Fruit fly (Drosophila melanogaster) whole organism, embryonic: ENCODE results near the gene fan.

Source experiments
- Abd-B ChIP-seq: fragments of 200-800 bp; sonication (Bioruptor generic); optimal IDR thresholded peaks from 2 replicates; lab custom pipeline; 2018; ENCODE audit warnings: missing biosample characterization, mild to moderate bottlenecking, missing genetic modification characterization, moderate library complexity
- Asciz ChIP-seq: fragments of 200-800 bp; sonication (Bioruptor generic); optimal IDR thresholded peaks from 2 replicates; lab custom pipeline; 2017; ENCODE audit warnings: missing biosample characterization, mild to moderate bottlenecking, missing genetic modification characterization, missing genetic modification reagents
- Atf6 ChIP-seq: fragments of 200-800 bp; sonication (Bioruptor generic); IDR thresholded peaks from 2 replicates; pipeline ENCODE4 v1.3.6; 2022; ENCODE audit warnings: missing biosample characterization, missing genetic modification characterization
- CG10147 ChIP-seq: fragments of 200-800 bp; sonication (Bioruptor generic); optimal IDR thresholded peaks from 2 replicates; lab custom pipeline; 2019; ENCODE audit warnings: missing biosample characterization, mild to moderate bottlenecking, missing genetic modification characterization, moderate library complexity
- CG10431 ChIP-seq: fragments of 200-800 bp; sonication (Bioruptor generic); optimal IDR thresholded peaks from 3 replicates; lab custom pipeline; 2018; ENCODE audit warnings: missing biosample characterization, mild to moderate bottlenecking, missing genetic modification characterization
- CG10654 ChIP-seq: fragments of 200-800 bp; sonication (Bioruptor generic); optimal IDR thresholded peaks from 2 replicates; lab custom pipeline; 2016; ENCODE audit warnings: missing biosample characterization, missing genetic modification characterization
- CG11247 ChIP-seq: fragments of 200-800 bp; sonication (Bioruptor generic); IDR thresholded peaks from 2 replicates; pipeline ENCODE4 v1.3.6; 2022; ENCODE audit warnings: missing biosample characterization, missing genetic modification characterization
- CG11695 ChIP-seq: fragments of 200-800 bp; sonication (Bioruptor generic); IDR thresholded peaks from 3 replicates; pipeline ENCODE4 v1.3.6; 2022; ENCODE audit warnings: missing biosample characterization, missing genetic modification characterization
- CG13287 ChIP-seq: fragments of 200-800 bp; sonication (Bioruptor generic); IDR thresholded peaks from 2 replicates; pipeline ENCODE4 v1.3.6; 2022; ENCODE audit warnings: missing biosample characterization, missing genetic modification characterization; ENCODE audit not compliant: partially characterized antibody
- CG13296 ChIP-seq: fragments of 200-800 bp; sonication (Bioruptor generic); optimal IDR thresholded peaks from 3 replicates; lab custom pipeline; 2018; ENCODE audit warnings: missing biosample characterization, mild to moderate bottlenecking, missing genetic modification characterization
- CG15073 ChIP-seq: fragments of 200-800 bp; sonication (Bioruptor generic); optimal IDR thresholded peaks from 2 replicates; lab custom pipeline; 2016; ENCODE audit warnings: missing biosample characterization, missing genetic modification characterization
- CG15269 ChIP-seq: fragments of 200-800 bp; sonication (Bioruptor generic); optimal IDR thresholded peaks from 2 replicates; lab custom pipeline; 2018; ENCODE audit warnings: missing biosample characterization, mild to moderate bottlenecking, missing genetic modification characterization, moderate library complexity
- CG1603 ChIP-seq: fragments of 200-800 bp; sonication (Bioruptor generic); optimal IDR thresholded peaks from 2 replicates; lab custom pipeline; 2019; ENCODE audit warnings: missing biosample characterization, mild to moderate bottlenecking, missing genetic modification characterization, moderate library complexity
- CG16815 ChIP-seq: fragments of 200-800 bp; sonication (Bioruptor generic); optimal IDR thresholded peaks from 3 replicates; lab custom pipeline; 2017; ENCODE audit warnings: missing biosample characterization, mild to moderate bottlenecking, missing genetic modification characterization
- CG17186 ChIP-seq: fragments of 200-800 bp; sonication (Bioruptor generic); optimal IDR thresholded peaks from 3 replicates; lab custom pipeline; 2017; ENCODE audit warnings: missing biosample characterization, missing genetic modification reagents, missing genetic modification characterization
- CG17361 ChIP-seq: fragments of 200-800 bp; sonication (Bioruptor generic); IDR thresholded peaks from 3 replicates; pipeline ENCODE4 v1.3.6; 2022; ENCODE audit warnings: missing biosample characterization, missing genetic modification characterization
- CG18262 ChIP-seq: fragments of 200-800 bp; optimal IDR thresholded peaks from 3 replicates; lab custom pipeline; 2019; ENCODE audit warnings: missing biosample characterization, mild to moderate bottlenecking, missing genetic modification characterization, moderate library complexity
- CG2712 ChIP-seq: fragments of 200-800 bp; optimal IDR thresholded peaks from 3 replicates; lab custom pipeline; 2019; ENCODE audit warnings: missing biosample characterization, mild to moderate bottlenecking, missing genetic modification characterization, moderate library complexity
- CG30403 ChIP-seq: fragments of 200-800 bp; sonication (Bioruptor generic); optimal IDR thresholded peaks from 3 replicates; lab custom pipeline; 2016; ENCODE audit warnings: missing biosample characterization, missing genetic modification characterization
- CG34376 ChIP-seq: fragments of 200-800 bp; sonication (Bioruptor generic); optimal IDR thresholded peaks from 2 replicates; lab custom pipeline; 2018; ENCODE audit warnings: missing biosample characterization, mild to moderate bottlenecking, missing genetic modification characterization
- CG3847 ChIP-seq: fragments of 200-800 bp; sonication (Bioruptor generic); IDR thresholded peaks from 2 replicates; pipeline ENCODE4 v1.3.6; 2022; ENCODE audit warnings: missing biosample characterization, missing genetic modification characterization
- CG42726 ChIP-seq: fragments of 200-800 bp; sonication (Bioruptor generic); IDR thresholded peaks from 2 replicates; pipeline ENCODE4 v1.3.6; 2022; ENCODE audit warnings: missing biosample characterization, missing genetic modification characterization; ENCODE audit not compliant: partially characterized antibody
- CG4730 ChIP-seq: fragments of 200-800 bp; sonication (Bioruptor generic); IDR thresholded peaks from 2 replicates; pipeline ENCODE4 v1.3.6; 2022; ENCODE audit warnings: missing biosample characterization, missing genetic modification characterization
- CG9437 ChIP-seq: fragments of 200-800 bp; sonication (Bioruptor generic); optimal IDR thresholded peaks from 2 replicates; lab custom pipeline; 2018; ENCODE audit warnings: missing biosample characterization, mild to moderate bottlenecking, missing genetic modification characterization
- CG9609 ChIP-seq: fragments of 200-800 bp; sonication (Bioruptor generic); optimal IDR thresholded peaks from 3 replicates; lab custom pipeline; 2016; ENCODE audit warnings: missing biosample characterization, missing genetic modification characterization
- CG9727 ChIP-seq: fragments of 200-800 bp; sonication (Bioruptor generic); optimal IDR thresholded peaks from 3 replicates; lab custom pipeline; 2017; ENCODE audit warnings: missing biosample characterization, mild to moderate bottlenecking, missing genetic modification characterization
- CoRest ChIP-seq: fragments of 200-800 bp; sonication (Bioruptor generic); optimal IDR thresholded peaks from 3 replicates; lab custom pipeline; 2018; ENCODE audit warnings: missing biosample characterization, mild to moderate bottlenecking, missing genetic modification characterization, moderate library complexity
- E2f2 ChIP-seq: fragments of 200-800 bp; sonication (Bioruptor generic); IDR thresholded peaks from 2 replicates; pipeline ENCODE4 v1.3.6; 2022; ENCODE audit warnings: missing biosample characterization, missing genetic modification characterization
- Ets97D ChIP-seq: fragments of 200-800 bp; sonication (Bioruptor generic); optimal IDR thresholded peaks from 3 replicates; lab custom pipeline; 2016; ENCODE audit warnings: missing biosample characterization, missing genetic modification characterization
- Gsc ChIP-seq: fragments of 200-800 bp; sonication (Bioruptor generic); IDR thresholded peaks from 2 replicates; pipeline ENCODE4 v1.3.6; 2022; ENCODE audit warnings: missing biosample characterization, missing genetic modification characterization
- Med ChIP-seq: fragments of 200-800 bp; sonication (Bioruptor generic); peaks from one replicate; lab custom pipeline; 2016; ENCODE audit warnings: missing biosample characterization, missing genetic modification characterization, mild to moderate bottlenecking, inconsistent platforms, moderate library complexity
- Meics ChIP-seq: fragments of 200-800 bp; sonication (Bioruptor generic); optimal IDR thresholded peaks from 2 replicates; lab custom pipeline; 2017; ENCODE audit warnings: missing biosample characterization, mild to moderate bottlenecking, missing genetic modification characterization
- bsh ChIP-seq, 2 experiments: fragments of 200-800 bp; sonication (Bioruptor generic); optimal IDR thresholded peaks; 2 replicates each; lab custom pipeline; 2017 to 2018; ENCODE audit warnings: mild to moderate bottlenecking in 2 of 2, missing biosample characterization in 2 of 2, missing genetic modification characterization in 2 of 2, moderate library complexity in 1 of 2
- danr ChIP-seq: fragments of 200-800 bp; sonication (Bioruptor generic); IDR thresholded peaks from 2 replicates; pipeline ENCODE4 v1.3.6; 2022; ENCODE audit warnings: missing biosample characterization, missing genetic modification characterization
- dysf ChIP-seq: fragments of 200-800 bp; sonication (Bioruptor generic); IDR thresholded peaks from 3 replicates; pipeline ENCODE4 v1.3.6; 2022; ENCODE audit warnings: missing biosample characterization, missing genetic modification characterization
- eyg ChIP-seq: fragments of 200-800 bp; sonication (Bioruptor generic); optimal IDR thresholded peaks from 3 replicates; lab custom pipeline; 2016; ENCODE audit warnings: missing biosample characterization, missing genetic modification characterization
- fd3F ChIP-seq: fragments of 200-800 bp; sonication (Bioruptor generic); optimal IDR thresholded peaks from 2 replicates; lab custom pipeline; 2018; ENCODE audit warnings: missing biosample characterization, mild to moderate bottlenecking, missing genetic modification characterization, moderate library complexity
- fu2 ChIP-seq: fragments of 200-800 bp; sonication (Bioruptor generic); optimal IDR thresholded peaks from 2 replicates; lab custom pipeline; 2016; ENCODE audit warnings: missing biosample characterization, missing genetic modification characterization
- gem ChIP-seq: fragments of 200-800 bp; sonication (Bioruptor generic); optimal IDR thresholded peaks from 2 replicates; lab custom pipeline; 2019; ENCODE audit warnings: missing biosample characterization, mild to moderate bottlenecking, missing genetic modification characterization, moderate library complexity
- grau ChIP-seq: fragments of 200-800 bp; optimal IDR thresholded peaks from 3 replicates; lab custom pipeline; 2019; ENCODE audit warnings: missing biosample characterization, mild to moderate bottlenecking, missing genetic modification characterization, moderate library complexity
- kay ChIP-seq: fragments of 200-800 bp; sonication (Bioruptor generic); optimal IDR thresholded peaks from 2 replicates; lab custom pipeline; 2016; ENCODE audit warnings: missing biosample characterization, missing genetic modification characterization
- mam ChIP-seq: fragments of 200-800 bp; sonication (Bioruptor generic); optimal IDR thresholded peaks from 3 replicates; lab custom pipeline; 2016; ENCODE audit warnings: missing biosample characterization, missing genetic modification characterization
- org-1 ChIP-seq: fragments of 200-800 bp; sonication (Bioruptor generic); optimal IDR thresholded peaks from 2 replicates; lab custom pipeline; 2017; ENCODE audit warnings: missing biosample characterization, missing genetic modification characterization
- pan ChIP-seq, 4 experiments: fragments of >200 bp in 3 of 4; fragments of 200-800 bp in 1 of 4; sonication (Bioruptor generic) in 1 of 4; optimal IDR thresholded peaks in 3 of 4; IDR thresholded peaks in 1 of 4; 2 replicates each; pipeline versions ENCODE4 v1.3.6 to Lab custom; 2017 to 2022; ENCODE audit warnings: missing biosample characterization in 2 of 4, missing genetic modification characterization in 2 of 4, mixed read lengths in 1 of 4
- phol ChIP-seq: fragments of 200-800 bp; sonication (Bioruptor generic); optimal IDR thresholded peaks from 3 replicates; lab custom pipeline; 2018; ENCODE audit warnings: missing biosample characterization, mild to moderate bottlenecking, missing genetic modification characterization, moderate library complexity
- sens ChIP-seq: fragments of 200-800 bp; sonication (Bioruptor generic); peaks from one replicate; lab custom pipeline; 2016; ENCODE audit warnings: missing biosample characterization, missing genetic modification characterization
- seq ChIP-seq: fragments of 200-800 bp; sonication (Bioruptor generic); IDR thresholded peaks from 2 replicates; pipeline ENCODE4 v1.3.6; 2022; ENCODE audit warnings: missing biosample characterization, missing genetic modification characterization
- slbo ChIP-seq: fragments of 200-800 bp; sonication (Bioruptor generic); IDR thresholded peaks from 2 replicates; pipeline ENCODE4 v1.3.6; 2022; ENCODE audit warnings: missing biosample characterization, missing genetic modification characterization
- so ChIP-seq: fragments of 200-800 bp; sonication (Bioruptor generic); IDR thresholded peaks from 3 replicates; pipeline ENCODE4 v1.3.6; 2022; ENCODE audit warnings: missing biosample characterization, missing genetic modification characterization
- wek ChIP-seq: fragments of 200-800 bp; sonication (Bioruptor generic); optimal IDR thresholded peaks from 3 replicates; lab custom pipeline; 2018; ENCODE audit warnings: missing biosample characterization, mild to moderate bottlenecking, missing genetic modification characterization, moderate library complexity
- yki ChIP-seq: fragments of >200 bp; optimal IDR thresholded peaks from 3 replicates; lab custom pipeline; 2018

The fan gene

dm6 chr3L:8076160-8076559 lies 32.8 kb upstream of the fan start (continued):
- TF ChIP-seq mam (GFP tag; lab: Kevin White, UChicago), result peak; percentile 0
- TF ChIP-seq E2f2 (GFP tag; lab: Robert Waterston, UW), result no peak
- no peak for TF ChIP-seq CG11247 (GFP tag; lab: Robert Waterston, UW)
- TF ChIP-seq CG16815 (GFP tag; lab: Kevin White, UChicago), result no peak
- TF ChIP-seq CG10147 (GFP tag; lab: Kevin White, UChicago), result peak; percentile 11
- TF ChIP-seq dysf (GFP tag; lab: Robert Waterston, UW), result peak; percentile 39; the same call in 1 of the 3 replicates
- no peak for TF ChIP-seq org-1 (GFP tag; lab: Kevin White, UChicago)
- TF ChIP-seq CG9727 (GFP tag; lab: Kevin White, UChicago), result peak; percentile 9
- peak; percentile 28; the same call in 1 of the 2 replicates for TF ChIP-seq slbo
- peak; percentile 15 for TF ChIP-seq CG18262 (tag; lab: Kevin White, UChicago)
- no peak for TF ChIP-seq sens (GFP tag; lab: Kevin White, UChicago)
- no peak for TF ChIP-seq CG34376 (GFP tag; lab: Kevin White, UChicago)
- no peak for TF ChIP-seq Gsc
- TF ChIP-seq Meics, result peak; percentile 1
- no peak for TF ChIP-seq CG15073 (GFP tag; lab: Kevin White, UChicago)
- TF ChIP-seq CG10431 (GFP tag; lab: Kevin White, UChicago), result no peak
- TF ChIP-seq grau (tag; lab: Kevin White, UChicago), result peak; percentile 58
- TF ChIP-seq CG15269 (tag; lab: Kevin White, UChicago), result no peak
- TF ChIP-seq CoRest (tag; lab: Kevin White, UChicago), result peak; percentile 6
- TF ChIP-seq CG17186 (GFP tag; lab: Kevin White, UChicago), result no peak
- TF ChIP-seq CG11695 (GFP tag; lab: Robert Waterston, UW), result 0 out of 3 replicates have a peak, but pooled peaks have one; percentile 9
- no peak for TF ChIP-seq wek (GFP tag; lab: Kevin White, UChicago)
- TF ChIP-seq CG3847, result no peak
- TF ChIP-seq CG1603, result no peak
- TF ChIP-seq seq (GFP tag; lab: Robert Waterston, UW), result no peak
- TF ChIP-seq fu2 (GFP tag; lab: Kevin White, UChicago), result no peak
- TF ChIP-seq fd3F (GFP tag; lab: Kevin White, UChicago), result no peak
- peak; percentile 17 for TF ChIP-seq Abd-B (GFP tag; lab: Kevin White, UChicago)
- TF ChIP-seq gem, result peak; percentile 38
- no peak for TF ChIP-seq eyg
- TF ChIP-seq kay (GFP tag; lab: Kevin White, UChicago), result peak; percentile 12
- 0 out of 3 replicates have a peak, but pooled peaks have one; percentile 26 for TF ChIP-seq CG17361 (GFP tag; lab: Robert Waterston, UW)
- no peak for TF ChIP-seq so (GFP tag; lab: Robert Waterston, UW)
- peak; percentile 28 for TF ChIP-seq phol (tag; lab: Kevin White, UChicago)
- TF ChIP-seq CG10654 (GFP tag; lab: Kevin White, UChicago), result no peak
- TF ChIP-seq CG30403 (GFP tag; lab: Kevin White, UChicago), result peak; percentile 31
- TF ChIP-seq yki (lab: Kevin White, UChicago), result no peak
- no peak for TF ChIP-seq CG4730 (GFP tag; lab: Robert Waterston, UW)
- no peak for TF ChIP-seq CG13287 (GFP tag; lab: Robert Waterston, UW)
- TF ChIP-seq Ets97D, result no peak
- no peak for TF ChIP-seq bsh (GFP tag; optimal IDR thresholded peaks at IDR 0.05; lab: Kevin White, UChicago)
- 0 out of 2 replicates have a peak, but pooled peaks have one; percentile 10 for TF ChIP-seq Atf6
- TF ChIP-seq danr (GFP tag; lab: Robert Waterston, UW), result 0 out of 2 replicates have a peak, but pooled peaks have one; percentile 8
- TF ChIP-seq Med (GFP tag; lab: Kevin White, UChicago), result peak; percentile 83
- no peak for TF ChIP-seq CG42726 (GFP tag; lab: Robert Waterston, UW)
- peak; percentile 10 for TF ChIP-seq CG13296
- TF ChIP-seq Asciz, result no peak
- TF ChIP-seq CG9609, result no peak
- no peak for TF ChIP-seq pan (optimal IDR thresholded peaks at IDR 0.05; lab: Kevin White, UChicago)
- TF ChIP-seq pan (GFP tag; optimal IDR thresholded peaks at IDR 0.05 in 1 of 2, IDR thresholded peaks at IDR 0.05 in 1 of 2), result peak in 1 of 2 experiments; percentile 36
- TF ChIP-seq CG2712 (tag; lab: Kevin White, UChicago), result peak; percentile 40
- peak; percentile 3 for TF ChIP-seq CG9437 (GFP tag; lab: Kevin White, UChicago)
